Fruit fly (Drosophila melanogaster) whole organism, embryonic: ENCODE results near the gene CG43221.
A peak's percentile ranks its signal among the peaks of the same experiment; 100 is the strongest.

Experiments used
- Abd-B ChIP-seq: fragments of 200-800 bp; sonication (Bioruptor generic); optimal IDR thresholded peaks from 2 replicates; lab custom pipeline; 2018; ENCODE audit warnings: missing biosample characterization, mild to moderate bottlenecking, missing genetic modification characterization, moderate library complexity
- Awh ChIP-seq: fragments of 200-800 bp; sonication (Bioruptor generic); IDR thresholded peaks from 2 replicates; pipeline ENCODE4, ENCODE4 v1.3.6; 2022; ENCODE audit warnings: missing biosample characterization, missing genetic modification characterization
- BtbVII ChIP-seq: fragments of 200-800 bp; sonication (Bioruptor generic); optimal IDR thresholded peaks from 3 replicates; lab custom pipeline; 2017; ENCODE audit warnings: missing biosample characterization, mild to moderate bottlenecking, missing genetic modification characterization
- CG10979 ChIP-seq: fragments of 200-800 bp; sonication (Bioruptor generic); optimal IDR thresholded peaks from 2 replicates; lab custom pipeline; 2018; ENCODE audit warnings: missing biosample characterization, mild to moderate bottlenecking, missing genetic modification characterization, moderate library complexity
- CG11504 ChIP-seq: fragments of 200-800 bp; sonication (Bioruptor generic); optimal IDR thresholded peaks from 3 replicates; lab custom pipeline; 2019; ENCODE audit warnings: missing biosample characterization, mild to moderate bottlenecking, missing genetic modification characterization, moderate library complexity
- CG12219 ChIP-seq: fragments of 200-800 bp; sonication (Bioruptor generic); optimal IDR thresholded peaks from 3 replicates; lab custom pipeline; 2018; ENCODE audit warnings: missing biosample characterization, mild to moderate bottlenecking, missing genetic modification characterization
- CG13296 ChIP-seq: fragments of 200-800 bp; sonication (Bioruptor generic); optimal IDR thresholded peaks from 3 replicates; lab custom pipeline; 2018; ENCODE audit warnings: missing biosample characterization, mild to moderate bottlenecking, missing genetic modification characterization
- CG14050 ChIP-seq: fragments of 200-800 bp; sonication (Bioruptor generic); IDR thresholded peaks from 3 replicates; pipeline ENCODE4 v1.3.6; 2022; ENCODE audit warnings: missing biosample characterization, missing genetic modification characterization
- CG14965 ChIP-seq: fragments of 200-800 bp; sonication (Bioruptor generic); optimal IDR thresholded peaks from 2 replicates; lab custom pipeline; 2016; ENCODE audit warnings: missing biosample characterization, missing genetic modification characterization, borderline replicate concordance
- CG17328 ChIP-seq: fragments of 200-800 bp; sonication (Bioruptor generic); IDR thresholded peaks from 2 replicates; pipeline ENCODE4 v1.3.6; 2022; ENCODE audit warnings: missing biosample characterization, missing genetic modification characterization
- CG18011 ChIP-seq: fragments of 200-800 bp; sonication (Bioruptor generic); optimal IDR thresholded peaks from 2 replicates; lab custom pipeline; 2017; ENCODE audit warnings: missing biosample characterization, missing genetic modification characterization, mild to moderate bottlenecking, moderate library complexity, missing genotype
- CG18476 ChIP-seq: fragments of 200-800 bp; sonication (Bioruptor generic); optimal IDR thresholded peaks from 2 replicates; lab custom pipeline; 2016; ENCODE audit warnings: missing biosample characterization, mild to moderate bottlenecking, missing genetic modification characterization
- CG18599 ChIP-seq: fragments of 200-800 bp; sonication (Bioruptor generic); optimal IDR thresholded peaks from 3 replicates; lab custom pipeline; 2017; ENCODE audit warnings: missing biosample characterization, missing genetic modification characterization, mild to moderate bottlenecking, moderate library complexity, missing genetic modification reagents
- CG18619 ChIP-seq: fragments of 200-800 bp; sonication (Bioruptor generic); optimal IDR thresholded peaks from 3 replicates; lab custom pipeline; 2017; ENCODE audit warnings: missing biosample characterization, mild to moderate bottlenecking, missing genetic modification characterization
- CG2712 ChIP-seq: fragments of 200-800 bp; optimal IDR thresholded peaks from 3 replicates; lab custom pipeline; 2019; ENCODE audit warnings: missing biosample characterization, mild to moderate bottlenecking, missing genetic modification characterization, moderate library complexity
- CG3838 ChIP-seq: fragments of 200-800 bp; sonication (Bioruptor generic); optimal IDR thresholded peaks from 3 replicates; lab custom pipeline; 2016; ENCODE audit warnings: missing biosample characterization, missing genetic modification characterization
- CG3847 ChIP-seq: fragments of 200-800 bp; sonication (Bioruptor generic); IDR thresholded peaks from 2 replicates; pipeline ENCODE4 v1.3.6; 2022; ENCODE audit warnings: missing biosample characterization, missing genetic modification characterization
- CG42726 ChIP-seq: fragments of 200-800 bp; sonication (Bioruptor generic); IDR thresholded peaks from 2 replicates; pipeline ENCODE4 v1.3.6; 2022; ENCODE audit warnings: missing biosample characterization, missing genetic modification characterization; ENCODE audit not compliant: partially characterized antibody
- CG5245 ChIP-seq: fragments of 200-800 bp; sonication (Bioruptor generic); optimal IDR thresholded peaks from 3 replicates; lab custom pipeline; 2016; ENCODE audit warnings: missing biosample characterization, missing genetic modification characterization
- CG7839 ChIP-seq: fragments of 200-800 bp; sonication (Bioruptor generic); optimal IDR thresholded peaks from 3 replicates; lab custom pipeline; 2018; ENCODE audit warnings: missing biosample characterization, mild to moderate bottlenecking, missing genetic modification characterization, moderate library complexity
- CG8281 ChIP-seq: fragments of 200-800 bp; sonication (Bioruptor generic); optimal IDR thresholded peaks from 2 replicates; lab custom pipeline; 2018; ENCODE audit warnings: missing biosample characterization, mild to moderate bottlenecking, missing genetic modification characterization, moderate library complexity
- Camta ChIP-seq: fragments of 200-800 bp; sonication (Bioruptor generic); optimal IDR thresholded peaks from 2 replicates; lab custom pipeline; 2016; ENCODE audit warnings: missing biosample characterization, missing genetic modification characterization
- D19B ChIP-seq: fragments of 200-800 bp; sonication (Bioruptor generic); optimal IDR thresholded peaks from 2 replicates; lab custom pipeline; 2017; ENCODE audit warnings: missing biosample characterization, mild to moderate bottlenecking, missing genetic modification characterization
- Dbx ChIP-seq: fragments of 200-800 bp; sonication (Bioruptor generic); IDR thresholded peaks from 3 replicates; pipeline ENCODE4 v1.3.6; 2022; ENCODE audit warnings: missing biosample characterization, missing genetic modification characterization
- Deaf1 ChIP-seq: fragments of 200-800 bp; optimal IDR thresholded peaks from 3 replicates; lab custom pipeline; 2019; ENCODE audit warnings: missing biosample characterization, mild to moderate bottlenecking, missing genetic modification characterization, moderate library complexity
- E2f2 ChIP-seq: fragments of 200-800 bp; sonication (Bioruptor generic); IDR thresholded peaks from 2 replicates; pipeline ENCODE4 v1.3.6; 2022; ENCODE audit warnings: missing biosample characterization, missing genetic modification characterization
- Fer1 ChIP-seq: fragments of 200-800 bp; sonication (Bioruptor generic); optimal IDR thresholded peaks from 2 replicates; lab custom pipeline; 2017; ENCODE audit warnings: missing biosample characterization, mild to moderate bottlenecking, missing genetic modification characterization
- Fer3 ChIP-seq: fragments of 200-800 bp; sonication (Bioruptor generic); optimal IDR thresholded peaks from 2 replicates; lab custom pipeline; 2018; ENCODE audit warnings: missing biosample characterization, mild to moderate bottlenecking, missing genetic modification characterization, moderate library complexity
- Hmx ChIP-seq: fragments of 200-800 bp; sonication (Bioruptor generic); optimal IDR thresholded peaks from 2 replicates; lab custom pipeline; 2016; ENCODE audit warnings: missing biosample characterization, missing genetic modification characterization
- Hr3 ChIP-seq: fragments of 200-800 bp; sonication (Bioruptor generic); optimal IDR thresholded peaks from 3 replicates; lab custom pipeline; 2016; ENCODE audit warnings: missing biosample characterization, missing genetic modification characterization
- Oaz ChIP-seq: fragments of 200-800 bp; sonication (Bioruptor generic); IDR thresholded peaks from 2 replicates; pipeline ENCODE4 v1.3.6; 2022; ENCODE audit warnings: missing biosample characterization, missing genetic modification characterization
- Scr ChIP-seq: fragments of 200-800 bp; sonication (Bioruptor generic); IDR thresholded peaks from 2 replicates; pipeline ENCODE4 v1.3.6; 2022; ENCODE audit warnings: missing biosample characterization, missing genetic modification characterization; ENCODE audit not compliant: partially characterized antibody
- Xrp1 ChIP-seq: fragments of 200-800 bp; sonication (Bioruptor generic); IDR thresholded peaks from 2 replicates; pipeline ENCODE4 v1.3.6; 2022; ENCODE audit warnings: missing biosample characterization, missing genetic modification characterization
- bbx ChIP-seq: fragments of 200-800 bp; sonication (Bioruptor generic); IDR thresholded peaks from 2 replicates; pipeline ENCODE4 v1.3.6; 2022; ENCODE audit warnings: missing biosample characterization, missing genetic modification characterization; ENCODE audit not compliant: partially characterized antibody
- chinmo ChIP-seq: fragments of 200-800 bp; sonication (Bioruptor generic); IDR thresholded peaks from 4 replicates; pipeline ENCODE4 v1.3.6; 2022; ENCODE audit warnings: missing biosample characterization, missing genetic modification characterization; ENCODE audit not compliant: partially characterized antibody
- dmrt99B ChIP-seq: fragments of 200-800 bp; sonication (Bioruptor generic); optimal IDR thresholded peaks from 2 replicates; lab custom pipeline; 2018; ENCODE audit warnings: missing biosample characterization, mild to moderate bottlenecking, missing genetic modification characterization, moderate library complexity
- esg ChIP-seq: fragments of 200-800 bp; sonication (Bioruptor generic); conservative IDR thresholded peaks from 2 replicates; pipeline ENCODE4 v1.3.6; 2022; ENCODE audit warnings: missing biosample characterization, missing genetic modification characterization
- grau ChIP-seq: fragments of 200-800 bp; optimal IDR thresholded peaks from 3 replicates; lab custom pipeline; 2019; ENCODE audit warnings: missing biosample characterization, mild to moderate bottlenecking, missing genetic modification characterization, moderate library complexity
- kah ChIP-seq: fragments of 200-800 bp; sonication (Bioruptor generic); optimal IDR thresholded peaks from 2 replicates; lab custom pipeline; 2018; ENCODE audit warnings: missing biosample characterization, mild to moderate bottlenecking, missing genetic modification characterization
- sens ChIP-seq: fragments of 200-800 bp; sonication (Bioruptor generic); peaks from one replicate; lab custom pipeline; 2016; ENCODE audit warnings: missing biosample characterization, missing genetic modification characterization
- seq ChIP-seq: fragments of 200-800 bp; sonication (Bioruptor generic); IDR thresholded peaks from 2 replicates; pipeline ENCODE4 v1.3.6; 2022; ENCODE audit warnings: missing biosample characterization, missing genetic modification characterization
- slp2 ChIP-seq: fragments of 200-800 bp; sonication (Bioruptor generic); optimal IDR thresholded peaks from 2 replicates; lab custom pipeline; 2016; ENCODE audit warnings: missing biosample characterization, missing genetic modification characterization
- sr ChIP-seq: fragments of 200-800 bp; sonication (Bioruptor generic); IDR thresholded peaks from 3 replicates; pipeline ENCODE4 v1.3.6; 2022; ENCODE audit warnings: missing biosample characterization, missing genetic modification characterization
- sug ChIP-seq: fragments of 200-800 bp; optimal IDR thresholded peaks from 2 replicates; lab custom pipeline; 2019; ENCODE audit warnings: missing biosample characterization, mild to moderate bottlenecking, missing genetic modification characterization, moderate library complexity
- tgo ChIP-seq: fragments of 200-800 bp; sonication (Bioruptor generic); IDR thresholded peaks from 3 replicates; pipeline ENCODE4 v1.3.6; 2022; ENCODE audit warnings: missing biosample characterization, missing genetic modification characterization
- tll ChIP-seq, 2 experiments: fragments of 200-800 bp in 1 of 2; fragments of >200 bp in 1 of 2; sonication (Bioruptor generic) in 1 of 2; optimal IDR thresholded peaks; 2 replicates each; lab custom pipeline; 2017 to 2019; ENCODE audit warnings: missing biosample characterization in 2 of 2, missing genetic modification characterization in 2 of 2, mild to moderate bottlenecking in 1 of 2, moderate library complexity in 1 of 2
- trem ChIP-seq: fragments of 200-800 bp; optimal IDR thresholded peaks from 3 replicates; lab custom pipeline; 2019; ENCODE audit warnings: missing biosample characterization, mild to moderate bottlenecking, missing genetic modification characterization, moderate library complexity

The CG43221 gene

DNA sequence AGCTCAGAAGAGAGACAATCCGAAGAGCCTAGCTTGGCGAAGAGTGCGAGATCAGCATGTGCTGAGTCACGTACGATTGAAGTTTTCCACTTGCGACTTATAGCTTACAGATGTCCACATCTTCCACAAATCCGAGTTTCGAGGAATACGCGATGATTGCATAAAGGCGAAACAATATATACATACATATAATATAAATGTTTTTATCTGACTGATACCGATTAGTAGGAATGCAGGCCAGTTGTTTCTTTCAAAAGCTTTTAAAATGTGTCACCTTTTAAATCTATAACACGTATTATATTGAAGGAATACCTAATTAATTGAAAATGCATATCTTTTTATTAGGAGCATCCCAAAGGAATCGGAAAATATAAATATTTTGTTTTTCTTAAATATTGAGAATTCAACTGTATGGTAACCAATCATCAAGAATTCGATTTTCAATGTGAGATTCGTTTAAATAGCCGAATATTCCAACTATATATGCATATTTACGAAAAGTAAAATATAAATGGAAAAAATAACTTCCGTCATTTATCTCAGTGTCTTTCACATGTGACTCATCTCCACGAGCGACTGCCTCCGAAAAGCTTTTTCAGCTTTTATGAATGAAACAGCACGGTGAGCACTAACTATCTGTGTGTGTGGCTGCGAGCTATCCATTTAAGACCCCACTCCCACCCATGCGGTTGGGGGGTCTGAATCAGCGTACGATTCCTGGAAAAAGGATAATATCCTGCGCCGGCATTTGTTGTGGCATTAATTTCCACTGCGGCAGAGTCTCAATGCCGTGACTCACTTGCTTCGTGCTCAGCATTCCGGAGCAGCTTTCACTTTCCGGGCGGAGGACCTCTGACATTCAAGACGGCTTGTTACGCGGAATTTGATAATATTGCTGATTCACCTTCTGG is 34.8 kb upstream of the CG43221 start (continued):
- TF ChIP-seq CG12219 (GFP tag; lab: Kevin White, UChicago): peak; percentile 20
- TF ChIP-seq esg: 0 out of 2 replicates have a peak, but pooled peaks have one; percentile 5
- TF ChIP-seq Dbx (GFP tag; lab: Robert Waterston, UW): 0 out of 3 replicates have a peak, but pooled peaks have one; percentile 52
- no peak for TF ChIP-seq tll (GFP tag; optimal IDR thresholded peaks at IDR 0.05; lab: Kevin White, UChicago)
- TF ChIP-seq bbx (GFP tag; lab: Robert Waterston, UW): no peak
- no peak for TF ChIP-seq CG17328 (GFP tag; lab: Robert Waterston, UW)
- no peak for TF ChIP-seq kah
- TF ChIP-seq CG18619 (GFP tag; lab: Kevin White, UChicago): peak; percentile 68
- peak; percentile 2 for TF ChIP-seq Abd-B (GFP tag; lab: Kevin White, UChicago)
- TF ChIP-seq CG14050 (GFP tag; lab: Robert Waterston, UW): peak; percentile 49; the same call in 2 of the 3 replicates
- peak; percentile 19 for TF ChIP-seq trem (tag; lab: Kevin White, UChicago)
- TF ChIP-seq CG2712 (tag; lab: Kevin White, UChicago): peak; percentile 72
- no peak for TF ChIP-seq chinmo (GFP tag; lab: Robert Waterston, UW)
- peak; percentile 46 for TF ChIP-seq CG18476 (GFP tag; lab: Kevin White, UChicago)
- no peak for TF ChIP-seq Awh (GFP tag; lab: Robert Waterston, UW)
- TF ChIP-seq dmrt99B (tag; lab: Kevin White, UChicago): peak; percentile 73
- peak; percentile 34 for TF ChIP-seq Oaz (GFP tag; lab: Robert Waterston, UW)
- peak; percentile 60 for TF ChIP-seq sug (tag; lab: Kevin White, UChicago)
- peak; percentile 66 for TF ChIP-seq grau
- no peak for TF ChIP-seq Scr (GFP tag; lab: Robert Waterston, UW)
- TF ChIP-seq E2f2: peak; percentile 41; the same call in 1 of the 2 replicates
- 0 out of 2 replicates have a peak, but pooled peaks have one; percentile 43 for TF ChIP-seq seq (GFP tag; lab: Robert Waterston, UW)
- no peak for TF ChIP-seq CG14965
- peak; percentile 51 for TF ChIP-seq CG18011 (GFP tag; lab: Kevin White, UChicago)
- TF ChIP-seq Fer3 (tag; lab: Kevin White, UChicago): peak; percentile 66
- TF ChIP-seq sens (GFP tag; lab: Kevin White, UChicago): peak; percentile 90
- TF ChIP-seq D19B (GFP tag; lab: Kevin White, UChicago): peak; percentile 58
- TF ChIP-seq Xrp1 (GFP tag; lab: Robert Waterston, UW): peak; percentile 48; the same call in 1 of the 2 replicates
- TF ChIP-seq BtbVII (GFP tag; lab: Kevin White, UChicago): peak; percentile 50
- TF ChIP-seq sr (GFP tag; lab: Robert Waterston, UW): no peak
- TF ChIP-seq CG3847 (GFP tag; lab: Robert Waterston, UW): peak; percentile 30; the same call in 1 of the 2 replicates
- TF ChIP-seq CG7839 (tag; lab: Kevin White, UChicago): peak; percentile 75
- TF ChIP-seq CG13296 (GFP tag; lab: Kevin White, UChicago): peak; percentile 47
- TF ChIP-seq Hr3 (GFP tag; lab: Kevin White, UChicago): peak; percentile 40
- peak; percentile 46; the same call in 1 of the 3 replicates for TF ChIP-seq tgo (GFP tag; lab: Robert Waterston, UW)
- TF ChIP-seq CG18599 (GFP tag; lab: Kevin White, UChicago): peak; percentile 72
- TF ChIP-seq CG8281 (tag; lab: Kevin White, UChicago): peak; percentile 21
- no peak for TF ChIP-seq Camta (GFP tag; lab: Kevin White, UChicago)
- TF ChIP-seq CG5245: no peak
- TF ChIP-seq CG42726: no peak
- TF ChIP-seq CG10979 (tag; lab: Kevin White, UChicago): no peak
- TF ChIP-seq CG11504 (tag; lab: Kevin White, UChicago): peak; percentile 80
- peak; percentile 50 for TF ChIP-seq Hmx (GFP tag; lab: Kevin White, UChicago)
- peak; percentile 58 for TF ChIP-seq Fer1 (GFP tag; lab: Kevin White, UChicago)
- TF ChIP-seq Deaf1 (tag; lab: Kevin White, UChicago): peak; percentile 46
- TF ChIP-seq CG3838 (GFP tag; lab: Kevin White, UChicago): no peak
- TF ChIP-seq slp2 (GFP tag; lab: Kevin White, UChicago): peak; percentile 5
